Fruit fly (Drosophila melanogaster) S2 (cell line): Measurements from ENCODE around the gene CG42353.

Experiments
- CG8478 ChIP-seq: fragments of >200 bp; optimal IDR thresholded peaks from 2 replicates; lab custom pipeline; 2018
- CTCF ChIP-seq, 2 experiments: fragments of >200 bp; optimal IDR thresholded peaks; 2 replicates each; lab custom pipeline; 2018

DNA sequence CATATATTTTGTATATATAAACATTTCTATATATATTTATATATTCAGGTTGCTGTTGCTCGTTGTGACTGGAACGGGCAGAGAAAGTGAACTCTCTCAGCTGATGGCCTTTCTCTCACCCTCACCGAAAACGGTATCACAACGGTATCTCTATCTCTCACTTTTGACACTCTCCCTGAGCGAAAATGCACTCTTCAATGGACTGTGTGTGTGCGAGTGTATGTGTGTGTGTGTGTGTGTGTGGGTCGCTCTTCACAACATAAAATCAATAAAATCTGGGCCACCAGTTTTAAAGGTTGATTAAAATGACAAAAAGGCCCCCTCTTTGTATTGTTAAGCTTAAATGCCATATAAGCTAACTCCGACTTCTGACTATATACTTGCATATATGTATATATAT, 17.2 kb downstream of the CG42353 start:
- TF ChIP-seq CTCF (optimal IDR thresholded peaks at IDR 0.05; lab: Kevin White, UChicago) (no peak), CG8478 (lab: Kevin White, UChicago) (no peak)
